Worm (Caenorhabditis elegans): ENCODE measurements around the gene nhr-216.
A peak's percentile ranks its signal among the peaks of the same experiment; 100 is the strongest.

The nhr-216 gene

DNA sequence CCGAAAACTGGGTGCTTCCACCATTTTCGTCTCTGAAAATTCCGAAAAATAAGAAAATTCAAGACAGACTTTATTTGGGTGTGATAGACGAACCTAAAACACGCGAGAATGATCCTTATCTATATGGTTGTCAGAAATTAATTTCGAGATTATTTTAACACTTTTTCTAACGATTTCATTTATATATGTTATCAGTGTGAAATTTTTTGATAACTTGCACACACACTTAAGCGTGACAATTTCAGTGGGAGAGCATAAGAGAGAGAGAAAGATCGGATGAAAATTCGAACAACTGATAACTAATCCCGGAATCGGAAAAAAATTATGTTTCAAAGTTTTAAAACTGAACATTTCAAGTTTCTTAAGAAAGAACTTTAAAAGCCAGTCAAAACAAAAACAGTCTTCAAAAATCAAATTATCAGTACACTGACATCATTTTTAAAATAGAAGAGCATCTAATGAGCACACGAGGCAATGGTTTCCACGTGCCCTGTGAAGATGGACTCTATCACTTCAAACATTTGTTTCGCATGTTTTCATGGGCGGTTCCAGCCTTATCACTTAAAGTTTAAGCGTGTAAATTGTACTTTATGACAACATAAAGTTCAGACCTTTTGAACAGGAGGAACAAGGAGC lies 34.4 kb upstream of the nhr-216 start, which contains the start of gene C35A11.4:
C35A11.4 (minus strand) TSS at position 156 of the 636 bp plus-strand sequence.
- no peak for TF ChIP-seq snpc-4 (tag; optimal IDR thresholded peaks at IDR 0.05)
- TF ChIP-seq zag-1 (tag; optimal IDR thresholded peaks at IDR 0.05) = no peak
- peak; percentile 72 for TF ChIP-seq fos-1 (tag; optimal IDR thresholded peaks at IDR 0.05)
- TF ChIP-seq crh-2 (tag; optimal IDR thresholded peaks at IDR 0.05) = no peak
- peak; percentile 21 for TF ChIP-seq sma-9 (GFP tag; optimal IDR thresholded peaks at IDR 0.05)
- no peak for TF ChIP-seq sma-9 (tag; optimal IDR thresholded peaks at IDR 0.05)
- TF ChIP-seq egl-27 (tag; optimal IDR thresholded peaks at IDR 0.05) = peak; percentile 44
- no peak for TF ChIP-seq nhr-21 (tag; optimal IDR thresholded peaks at IDR 0.05)
- peak; percentile 7 for TF ChIP-seq F13H6.1 (tag; optimal IDR thresholded peaks at IDR 0.05)
- no peak for TF ChIP-seq blmp-1 (tag; optimal IDR thresholded peaks at IDR 0.05; ENCODE audit: insufficient read depth)
- TF ChIP-seq nhr-11 (tag; optimal IDR thresholded peaks at IDR 0.05) = no peak
- TF ChIP-seq nhr-10 (tag; optimal IDR thresholded peaks at IDR 0.05) = no peak
- no peak for TF ChIP-seq mdl-1 (tag; optimal IDR thresholded peaks at IDR 0.05)
- TF ChIP-seq unc-39 (tag; optimal IDR thresholded peaks at IDR 0.05) = no peak
- TF ChIP-seq Y55F3AM.14 (GFP tag; optimal IDR thresholded peaks at IDR 0.05) = no peak
- no peak for TF ChIP-seq lin-11 (tag; optimal IDR thresholded peaks at IDR 0.05)

DNA sequence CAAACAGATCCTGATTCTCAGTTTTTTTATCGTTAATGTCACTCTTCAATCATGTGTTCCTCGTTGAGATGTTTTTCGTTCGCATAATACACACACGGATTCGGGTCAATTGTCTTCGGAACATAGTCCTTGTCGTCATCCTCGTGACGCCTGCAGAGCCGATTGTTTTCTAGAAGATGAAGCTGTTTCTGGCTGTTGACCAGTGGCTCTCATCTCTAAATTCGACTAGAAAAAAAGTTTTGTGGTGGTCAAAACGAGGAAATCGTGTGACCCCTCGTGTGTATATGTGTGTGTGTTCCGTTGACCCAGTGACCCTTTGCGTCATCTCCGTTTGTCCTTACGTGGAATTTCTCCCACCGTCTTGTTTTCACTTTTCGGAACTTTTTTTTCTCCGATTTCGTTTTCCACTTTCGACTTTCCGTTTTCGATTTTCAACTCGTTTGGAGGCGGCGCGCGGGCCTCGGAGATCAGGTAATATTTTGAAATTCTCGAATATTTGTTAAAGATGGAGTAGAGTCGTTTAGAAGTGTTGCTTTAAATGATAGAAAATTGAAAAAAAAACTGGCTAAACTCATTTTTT lies 27.3 kb upstream of the nhr-216 start, which contains the start of gene C35A11.2:
C35A11.2 (plus strand) TSS at position 386 of the 580 bp plus-strand sequence.
- TF ChIP-seq dmd-4 (tag; optimal IDR thresholded peaks at IDR 0.05) (no peak), nhr-21 (tag; optimal IDR thresholded peaks at IDR 0.05) (peak; percentile 18), gmeb-1 (tag; optimal IDR thresholded peaks at IDR 0.05) (no peak), Y55F3AM.14 (GFP tag; optimal IDR thresholded peaks at IDR 0.05) (no peak), blmp-1 (tag; optimal IDR thresholded peaks at IDR 0.05; ENCODE audit: insufficient read depth) (peak; percentile 80), elt-3 (tag; optimal IDR thresholded peaks at IDR 0.05) (no peak), elt-1 (tag; optimal IDR thresholded peaks at IDR 0.05) (no peak), snpc-4 (tag; optimal IDR thresholded peaks at IDR 0.05) (no peak), R02D3.7 (tag; optimal IDR thresholded peaks at IDR 0.05) (no peak), nhr-6 (tag; optimal IDR thresholded peaks at IDR 0.05) (no peak), unc-39 (tag; optimal IDR thresholded peaks at IDR 0.05) (no peak), zag-1 (tag; optimal IDR thresholded peaks at IDR 0.05) (no peak), lin-39 (tag; optimal IDR thresholded peaks at IDR 0.05) (no peak), ceh-82 (tag; optimal IDR thresholded peaks at IDR 0.05) (no peak)

DNA sequence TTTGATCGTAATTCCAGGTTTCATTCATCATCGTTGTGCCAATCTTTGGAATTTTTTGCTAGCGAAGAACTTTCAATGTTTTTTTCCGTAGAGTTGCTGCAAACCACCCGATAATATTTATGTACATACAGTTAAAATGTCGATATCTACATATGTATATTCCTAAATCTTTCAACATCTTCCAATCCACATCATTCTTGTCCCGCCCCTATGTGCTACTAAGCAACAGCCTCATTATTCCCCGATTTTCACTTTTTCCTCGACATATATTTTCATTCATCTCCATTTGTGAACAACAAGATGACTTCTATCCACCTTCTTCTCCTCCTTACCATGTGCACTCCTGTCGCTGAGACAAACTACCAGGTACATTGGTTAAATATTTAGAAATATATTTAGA lies 13.4 kb upstream of the nhr-216 start, which contains the start of gene C35A11.3:
C35A11.3 (plus strand) TSS at position 301 of the 400 bp plus-strand sequence.
- TF ChIP-seq unc-39 (tag; optimal IDR thresholded peaks at IDR 0.05) (no peak), dmd-4 (tag; optimal IDR thresholded peaks at IDR 0.05) (no peak), elt-1 (tag; optimal IDR thresholded peaks at IDR 0.05) (no peak), R02D3.7 (tag; optimal IDR thresholded peaks at IDR 0.05) (no peak), alr-1 (tag; optimal IDR thresholded peaks at IDR 0.05) (no peak), fos-1 (tag; optimal IDR thresholded peaks at IDR 0.05) (no peak), gmeb-1 (tag; optimal IDR thresholded peaks at IDR 0.05) (no peak), mab-5 (tag; optimal IDR thresholded peaks at IDR 0.05) (no peak), ztf-1 (GFP tag; conservative IDR thresholded peaks at IDR 0.05) (no peak), nhr-237 (tag; optimal IDR thresholded peaks at IDR 0.05) (no peak), sem-4 (tag; optimal IDR thresholded peaks at IDR 0.05) (no peak), nhr-25 (tag; optimal IDR thresholded peaks at IDR 0.05) (no peak)

DNA sequence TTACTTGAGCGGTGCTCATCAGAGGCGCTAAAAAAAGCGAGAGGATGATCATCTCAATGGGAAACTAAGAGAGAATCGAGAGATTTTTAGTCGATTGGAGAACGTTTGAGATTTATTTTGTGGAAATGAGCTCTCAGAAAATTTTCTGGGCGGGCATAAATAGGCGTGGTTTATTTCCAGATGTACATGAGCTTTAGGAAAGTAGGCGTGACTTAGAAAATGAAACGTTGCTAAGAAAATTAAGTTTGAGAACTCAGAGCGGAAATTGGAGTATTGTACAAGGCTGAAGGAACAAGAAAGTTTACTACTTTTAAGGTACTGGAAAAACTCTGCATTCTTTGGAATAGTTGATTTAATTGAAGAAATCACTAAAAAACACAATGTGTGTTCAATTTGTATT lies 10.1 kb upstream of the nhr-216 start, which contains the start of gene T09D3.9:
T09D3.9 (minus strand) TSS at position 101 of the 400 bp plus-strand sequence.
- TF ChIP-seq elt-1 (tag; optimal IDR thresholded peaks at IDR 0.05) (no peak), crh-2 (tag; optimal IDR thresholded peaks at IDR 0.05) (no peak)

DNA sequence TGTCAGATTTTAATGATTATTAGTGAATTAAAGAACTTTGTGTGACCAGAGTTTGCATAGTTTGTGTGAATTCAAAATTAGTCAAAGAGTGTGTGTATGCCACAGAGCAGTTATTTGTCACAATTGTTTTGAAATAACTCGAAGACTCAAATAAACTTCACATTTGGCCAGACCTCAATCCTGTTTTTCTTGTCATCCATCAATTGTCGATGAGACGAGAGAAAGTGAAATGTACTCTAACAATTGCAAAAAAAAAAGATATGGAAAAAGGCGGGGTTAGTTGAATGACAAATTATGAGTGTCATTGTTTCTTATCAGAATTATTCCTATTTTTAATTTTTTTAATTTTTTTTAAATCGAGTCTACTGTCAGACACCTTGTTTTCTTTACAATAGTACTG lies 6.2 kb upstream of the nhr-216 start, which contains the start of gene T09D3.8:
T09D3.8 (plus strand) TSS at position 301 of the 400 bp plus-strand sequence.
- no peak for TF ChIP-seq skn-1 (tag; optimal IDR thresholded peaks at IDR 0.05)
- no peak for TF ChIP-seq nhr-11 (tag; optimal IDR thresholded peaks at IDR 0.05)

Measured in whole organism, L2 larva.